Worm (Caenorhabditis elegans) whole organism, L4/young adult: Measurements from ENCODE around the gene C35D10.17.

Experiments
- W03F9.2 ChIP-seq: fragments of 150-350 bp; optimal IDR thresholded peaks from 2 replicates; lab custom pipeline; 2014; ENCODE audit warnings: missing biosample characterization, missing genetic modification characterization
- dao-5 ChIP-seq: sonication (generic microtip); optimal IDR thresholded peaks from 2 replicates; lab custom pipeline; 2016; ENCODE audit warnings: missing genotype, missing genetic modification characterization, moderate library complexity, missing compliant biosample characterization
- him-1 ChIP-seq: sonication (generic microtip); optimal IDR thresholded peaks from 2 replicates; lab custom pipeline; 2016; ENCODE audit warnings: missing genotype, missing genetic modification reagents, missing genetic modification characterization, missing compliant biosample characterization

DNA sequence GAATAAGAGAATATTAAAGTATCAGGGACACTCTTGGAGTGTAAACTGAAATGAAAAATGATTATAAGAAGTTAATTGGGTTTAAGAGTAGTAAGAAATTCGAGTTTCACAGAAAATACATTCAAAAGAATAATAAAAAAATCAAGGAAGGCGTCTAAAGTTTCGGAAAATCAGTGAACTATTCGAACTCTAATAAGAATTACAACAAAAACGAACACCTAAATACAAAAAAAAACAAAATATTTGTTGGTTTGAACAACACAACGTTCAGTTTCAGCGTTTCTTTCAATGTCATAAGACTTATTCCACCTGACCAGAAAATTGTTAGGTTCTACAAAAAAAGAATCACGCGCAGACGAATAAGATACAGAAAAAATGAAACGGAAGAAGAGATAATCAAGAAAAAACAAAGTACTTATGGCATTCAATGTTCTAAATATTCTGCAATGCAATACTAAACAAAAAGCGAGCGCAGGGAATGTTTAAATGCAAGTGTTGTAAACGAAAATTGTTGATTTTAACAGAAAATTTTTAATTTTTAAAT is 32.2 kb downstream of the C35D10.17 start, which contains the start of gene nhl-2:
- no peak for TF ChIP-seq dao-5 (tag; lab: Kevin White, UChicago)
- TF ChIP-seq him-1 (tag; lab: Kevin White, UChicago), result no peak
- TF ChIP-seq W03F9.2 (tag; lab: Kevin White, UChicago), result no peak
